Fruit fly (Drosophila melanogaster): ENCODE results near the gene CG10063.

CG10063 gene

DNA sequence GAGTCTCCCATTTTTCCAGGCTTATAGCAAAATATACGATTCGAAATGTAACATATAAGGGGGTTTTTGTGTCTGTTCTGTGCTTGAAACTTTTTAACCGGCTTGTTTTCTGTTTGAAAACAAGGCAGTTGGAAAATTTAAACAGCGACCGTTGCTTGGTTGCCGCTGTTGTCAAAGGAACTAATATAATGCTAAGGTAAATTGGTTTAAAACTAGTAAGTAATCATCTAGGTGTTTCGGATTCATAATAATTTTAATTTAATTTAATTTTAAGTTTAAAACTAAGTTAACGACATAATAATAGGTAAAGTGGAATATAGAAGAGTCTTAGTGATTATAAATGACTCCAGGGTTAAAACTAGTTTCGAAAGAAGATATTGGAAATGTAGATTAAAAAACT is 4.5 kb downstream of the CG10063 start, which contains the start of gene CG10064:
TSS of gene CG10064 (minus strand) at position 101 of the 400 bp plus-strand sequence.
- TF ChIP-seq dmrt93B (GFP tag; optimal IDR thresholded peaks at IDR 0.05) (no peak), psq (GFP tag; optimal IDR thresholded peaks at IDR 0.05) (no peak), Dif (GFP tag; optimal IDR thresholded peaks at IDR 0.05; ENCODE audit: partially characterized antibody) (no peak), ey (GFP tag; optimal IDR thresholded peaks at IDR 0.05) (no peak), Hnf4 (GFP tag; optimal IDR thresholded peaks at IDR 0.05) (no peak), fru (GFP tag; optimal IDR thresholded peaks at IDR 0.05) (no peak), dl (GFP tag; optimal IDR thresholded peaks at IDR 0.05; ENCODE audit: insufficient read depth in 1 of 2, partially characterized antibody in 2 of 2) (no peak), rgr (GFP tag; optimal IDR thresholded peaks at IDR 0.05) (no peak), dsf (GFP tag; optimal IDR thresholded peaks at IDR 0.05; ENCODE audit: borderline replicate concordance) (no peak), Rel (GFP tag; optimal IDR thresholded peaks at IDR 0.05) (no peak), Rel (tag; optimal IDR thresholded peaks at IDR 0.05) (no peak)

DNA sequence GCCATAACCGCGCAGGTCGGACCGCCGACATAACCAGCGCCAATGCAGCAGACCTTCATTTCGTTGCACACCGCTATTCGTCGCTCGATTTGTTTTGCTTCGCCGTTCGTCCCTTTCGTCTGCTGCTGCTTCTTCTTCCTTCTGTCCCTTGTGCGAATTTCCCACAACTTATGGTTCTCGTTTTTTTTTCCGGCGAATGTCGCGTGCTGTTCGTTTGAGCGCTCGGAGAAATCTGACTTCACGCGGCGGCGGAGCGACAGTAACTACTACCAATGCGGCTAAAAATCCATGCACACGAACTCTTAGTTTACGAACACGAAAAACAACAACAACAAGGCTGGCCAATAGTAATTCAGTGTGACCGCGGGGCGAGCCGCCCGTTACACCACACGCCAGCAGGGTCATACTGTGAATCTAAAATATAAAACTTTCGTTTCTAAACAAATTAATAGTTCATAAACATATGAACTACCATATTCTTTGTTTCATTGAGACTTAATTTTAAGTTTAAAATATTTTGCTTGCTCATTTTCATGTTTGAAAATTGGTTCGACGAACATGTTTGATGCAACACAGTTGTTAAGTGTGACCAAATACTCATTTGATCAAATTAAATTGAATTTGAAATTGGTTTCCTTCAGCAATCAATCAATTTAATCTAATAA is 7.6 kb downstream of the CG10063 start, which contains the start of gene sgl:
TSS of gene sgl (minus strand) at position 271 of the 665 bp plus-strand sequence.
- TF ChIP-seq Hr78 (GFP tag; optimal IDR thresholded peaks at IDR 0.05) (no peak), HLH106 (tag; optimal IDR thresholded peaks at IDR 0.05) (no peak), jim (GFP tag; optimal IDR thresholded peaks at IDR 0.05) (peak; percentile 75), rgr (GFP tag; optimal IDR thresholded peaks at IDR 0.05) (peak; percentile 40), Myc (optimal IDR thresholded peaks at IDR 0.05) (no peak), h (GFP tag; optimal IDR thresholded peaks at IDR 0.05) (peak; percentile 76), dmrt93B (GFP tag; optimal IDR thresholded peaks at IDR 0.05) (no peak), psq (GFP tag; optimal IDR thresholded peaks at IDR 0.05) (peak; percentile 100), fru (GFP tag; optimal IDR thresholded peaks at IDR 0.05) (peak; percentile 99), Hnf4 (GFP tag; optimal IDR thresholded peaks at IDR 0.05) (no peak), Vsx2 (GFP tag; optimal IDR thresholded peaks at IDR 0.05; ENCODE audit: partially characterized antibody) (no peak), sage (GFP tag; optimal IDR thresholded peaks at IDR 0.05) (no peak), Abd-B (GFP tag; optimal IDR thresholded peaks at IDR 0.05) (no peak), ey (GFP tag; optimal IDR thresholded peaks at IDR 0.05) (no peak), N (GFP tag; optimal IDR thresholded peaks at IDR 0.05) (no peak), br (GFP tag; optimal IDR thresholded peaks at IDR 0.05) (peak; percentile 59), Jra (GFP tag; optimal IDR thresholded peaks at IDR 0.05) (peak; percentile 54), woc (GFP tag; optimal IDR thresholded peaks at IDR 0.05) (peak; percentile 69), tai (GFP tag; optimal IDR thresholded peaks at IDR 0.05) (no peak), OdsH (GFP tag; optimal IDR thresholded peaks at IDR 0.05) (peak; percentile 22), lola (GFP tag; optimal IDR thresholded peaks at IDR 0.05) (no peak), Dif (GFP tag; optimal IDR thresholded peaks at IDR 0.05; ENCODE audit: partially characterized antibody) (peak; percentile 26), sv (GFP tag; optimal IDR thresholded peaks at IDR 0.05) (no peak), Rel (GFP tag; optimal IDR thresholded peaks at IDR 0.05) (no peak), Rel (tag; optimal IDR thresholded peaks at IDR 0.05) (no peak), Sp1 (GFP tag; optimal IDR thresholded peaks at IDR 0.05) (peak; percentile 63), CG9705 (GFP tag; optimal IDR thresholded peaks at IDR 0.05) (peak; percentile 4), dl (GFP tag; optimal IDR thresholded peaks at IDR 0.05; ENCODE audit: insufficient read depth in 1 of 2, partially characterized antibody in 2 of 2) (no peak), foxo (GFP tag; optimal IDR thresholded peaks at IDR 0.05) (peak in 1 of 2 experiments; percentile 23), Mio (GFP tag; optimal IDR thresholded peaks at IDR 0.05) (no peak), brk (GFP tag; optimal IDR thresholded peaks at IDR 0.05) (no peak), Hr83 (GFP tag; optimal IDR thresholded peaks at IDR 0.05; ENCODE audit: poor library complexity, severe bottlenecking) (peak; percentile 29), dsf (GFP tag; optimal IDR thresholded peaks at IDR 0.05; ENCODE audit: borderline replicate concordance) (no peak)

DNA sequence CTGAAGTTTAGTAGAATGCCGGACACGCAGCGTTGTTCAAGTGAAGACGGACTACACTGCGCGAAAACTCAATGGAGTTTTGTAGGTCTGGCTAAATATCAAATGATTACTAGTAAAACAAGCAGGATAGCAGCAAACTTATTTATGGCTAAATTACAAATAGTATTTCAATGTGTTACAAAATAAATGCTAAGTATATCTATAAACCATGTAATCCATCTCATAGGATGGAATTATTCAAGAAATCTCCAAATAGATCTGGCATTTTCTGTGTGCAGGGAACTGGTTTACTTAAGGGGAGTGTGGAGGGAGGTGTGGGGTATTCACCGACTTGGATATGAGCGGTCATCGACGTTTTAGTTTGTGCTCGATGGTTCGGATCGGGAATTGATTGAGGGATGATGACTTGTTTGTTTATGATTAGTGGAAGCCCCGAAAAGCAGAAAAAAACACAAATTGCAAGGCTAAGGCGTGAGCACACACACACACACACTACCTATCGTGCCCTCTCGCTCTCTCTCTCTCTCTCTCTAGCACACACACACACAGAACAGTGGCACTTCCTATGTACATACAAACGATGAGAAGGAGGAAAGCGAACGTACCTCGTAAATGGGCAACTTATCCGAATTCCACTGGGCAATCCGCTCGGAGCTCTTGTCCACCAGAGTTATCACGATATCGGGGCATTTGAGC is 8.3 kb downstream of the CG10063 start:
- TF ChIP-seq woc (GFP tag; optimal IDR thresholded peaks at IDR 0.05) (peak; percentile 59), Sp1 (GFP tag; optimal IDR thresholded peaks at IDR 0.05) (no peak), rgr (GFP tag; optimal IDR thresholded peaks at IDR 0.05) (peak; percentile 60), GATAd (GFP tag; optimal IDR thresholded peaks at IDR 0.05) (no peak), Abd-B (GFP tag; optimal IDR thresholded peaks at IDR 0.05) (no peak), h (GFP tag; optimal IDR thresholded peaks at IDR 0.05) (no peak), br (GFP tag; optimal IDR thresholded peaks at IDR 0.05) (peak; percentile 22), Jra (GFP tag; optimal IDR thresholded peaks at IDR 0.05) (no peak), Dif (GFP tag; optimal IDR thresholded peaks at IDR 0.05; ENCODE audit: partially characterized antibody) (no peak), CrebA (GFP tag; optimal IDR thresholded peaks at IDR 0.05; ENCODE audit: borderline replicate concordance) (no peak), HLH106 (tag; optimal IDR thresholded peaks at IDR 0.05) (no peak), N (GFP tag; optimal IDR thresholded peaks at IDR 0.05) (peak; percentile 16), psq (GFP tag; optimal IDR thresholded peaks at IDR 0.05) (no peak), fru (GFP tag; optimal IDR thresholded peaks at IDR 0.05) (peak; percentile 39), lola (GFP tag; optimal IDR thresholded peaks at IDR 0.05) (no peak), dmrt93B (GFP tag; optimal IDR thresholded peaks at IDR 0.05) (no peak), CG32264 (GFP tag; optimal IDR thresholded peaks at IDR 0.05) (no peak), OdsH (GFP tag; optimal IDR thresholded peaks at IDR 0.05) (peak; percentile 67), Myc (optimal IDR thresholded peaks at IDR 0.05) (no peak), jim (GFP tag; optimal IDR thresholded peaks at IDR 0.05) (no peak), CG9705 (GFP tag; optimal IDR thresholded peaks at IDR 0.05) (no peak), Rel (GFP tag; optimal IDR thresholded peaks at IDR 0.05) (no peak), Rel (tag; optimal IDR thresholded peaks at IDR 0.05) (peak; percentile 78), foxo (GFP tag; optimal IDR thresholded peaks at IDR 0.05) (peak in 1 of 2 experiments; percentile 24), pan (optimal IDR thresholded peaks at IDR 0.05) (no peak), sage (GFP tag; optimal IDR thresholded peaks at IDR 0.05) (no peak), sv (GFP tag; optimal IDR thresholded peaks at IDR 0.05) (peak; percentile 74), Mio (GFP tag; optimal IDR thresholded peaks at IDR 0.05) (no peak), usp (GFP tag; optimal IDR thresholded peaks at IDR 0.05) (no peak), Hnf4 (GFP tag; optimal IDR thresholded peaks at IDR 0.05) (peak; percentile 58), tai (GFP tag; optimal IDR thresholded peaks at IDR 0.05) (no peak), ey (GFP tag; optimal IDR thresholded peaks at IDR 0.05) (peak; percentile 72)

Data from whole organism, wandering third instar larva.